Fruit fly (Drosophila melanogaster): Measurements from ENCODE around the gene CG15544.

Gene CG15544

dm6 chr3R:30865365-30865770, 37.7 kb downstream of the CG15544 start (continued):
- TF ChIP-seq CG10267 (tag; optimal IDR thresholded peaks at IDR 0.05): peak; percentile 38
- TF ChIP-seq ems (GFP tag; optimal IDR thresholded peaks at IDR 0.05): no peak
- TF ChIP-seq tio (GFP tag; optimal IDR thresholded peaks at IDR 0.05): no peak
- peak; percentile 43 for TF ChIP-seq CG9727 (GFP tag; optimal IDR thresholded peaks at IDR 0.05)
- TF ChIP-seq CG13123 (GFP tag; optimal IDR thresholded peaks at IDR 0.05): no peak
- TF ChIP-seq CG16779 (GFP tag; IDR thresholded peaks at IDR 0.05): no peak
- peak; percentile 98 for TF ChIP-seq grau (tag; optimal IDR thresholded peaks at IDR 0.05)
- peak; percentile 45 for TF ChIP-seq HLH3B (GFP tag; IDR thresholded peaks at IDR 0.05)
- 0 out of 2 replicates have a peak, but pooled peaks have one; percentile 12 for TF ChIP-seq peb (GFP tag; IDR thresholded peaks at IDR 0.05)
- no peak for TF ChIP-seq Atf6 (GFP tag; IDR thresholded peaks at IDR 0.05)
- no peak for TF ChIP-seq bowl (GFP tag; IDR thresholded peaks at IDR 0.05)
- peak; percentile 44 for TF ChIP-seq CG15601 (tag; optimal IDR thresholded peaks at IDR 0.05)
- peak; percentile 14 for TF ChIP-seq CG30403 (GFP tag; optimal IDR thresholded peaks at IDR 0.05)
- 0 out of 2 replicates have a peak, but pooled peaks have one; percentile 17 for TF ChIP-seq ap (GFP tag; IDR thresholded peaks at IDR 0.05)
- TF ChIP-seq lola (GFP tag; optimal IDR thresholded peaks at IDR 0.05): peak in 1 of 3 experiments; percentile 66
- TF ChIP-seq CG6791 (GFP tag; IDR thresholded peaks at IDR 0.05; ENCODE audit: partially characterized antibody): no peak
- no peak for TF ChIP-seq prd (optimal IDR thresholded peaks at IDR 0.05)
- TF ChIP-seq prd (GFP tag; IDR thresholded peaks at IDR 0.05): peak; percentile 57; the same call in 2 of the 3 replicates
- TF ChIP-seq CG2875 (GFP tag; optimal IDR thresholded peaks at IDR 0.05): no peak
- peak; percentile 29; the same call in 1 of the 2 replicates for TF ChIP-seq CG3847 (GFP tag; IDR thresholded peaks at IDR 0.05)
- TF ChIP-seq Hsf (GFP tag; optimal IDR thresholded peaks at IDR 0.05): no peak
- no peak for TF ChIP-seq D (optimal IDR thresholded peaks at IDR 0.05)
- peak; percentile 18 for TF ChIP-seq D (GFP tag; optimal IDR thresholded peaks at IDR 0.05)
- TF ChIP-seq Deaf1 (tag; optimal IDR thresholded peaks at IDR 0.05): peak; percentile 21
- TF ChIP-seq CTCF (GFP tag; optimal IDR thresholded peaks at IDR 0.05): no peak
- TF ChIP-seq ac (GFP tag; optimal IDR thresholded peaks at IDR 0.05): no peak
- no peak for TF ChIP-seq Fer2 (tag; optimal IDR thresholded peaks at IDR 0.05)
- TF ChIP-seq CG17186 (GFP tag; optimal IDR thresholded peaks at IDR 0.05): no peak
- peak; percentile 53; the same call in 1 of the 3 replicates for TF ChIP-seq ci (GFP tag; IDR thresholded peaks at IDR 0.05)
- TF ChIP-seq fd3F (GFP tag; optimal IDR thresholded peaks at IDR 0.05): no peak
- peak; percentile 58 for TF ChIP-seq gem (tag; optimal IDR thresholded peaks at IDR 0.05)
- TF ChIP-seq vfl (GFP tag; optimal IDR thresholded peaks at IDR 0.05): no peak
- peak; percentile 43; the same call in 1 of the 2 replicates for TF ChIP-seq CG10959 (GFP tag; IDR thresholded peaks at IDR 0.05)
- no peak for TF ChIP-seq eyg (GFP tag; optimal IDR thresholded peaks at IDR 0.05)
- TF ChIP-seq CG17359 (tag; optimal IDR thresholded peaks at IDR 0.05): peak; percentile 3
- TF ChIP-seq tin (GFP tag; optimal IDR thresholded peaks at IDR 0.05): peak; percentile 24
- no peak for TF ChIP-seq CG14441 (GFP tag; IDR thresholded peaks at IDR 0.05)
- no peak for TF ChIP-seq ab (GFP tag; optimal IDR thresholded peaks at IDR 0.05)
- TF ChIP-seq Nf-YB (GFP tag; optimal IDR thresholded peaks at IDR 0.05): peak; percentile 65
- TF ChIP-seq CG1529 (GFP tag; optimal IDR thresholded peaks at IDR 0.05): peak; percentile 36
- TF ChIP-seq Hr3 (GFP tag; optimal IDR thresholded peaks at IDR 0.05): peak; percentile 22
- TF ChIP-seq twi (tag; optimal IDR thresholded peaks at IDR 0.05): peak; percentile 2
- TF ChIP-seq CG14050 (GFP tag; IDR thresholded peaks at IDR 0.05): no peak
- no peak for TF ChIP-seq Usf (GFP tag; optimal IDR thresholded peaks at IDR 0.05)
- TF ChIP-seq CG3407 (GFP tag; optimal IDR thresholded peaks at IDR 0.05): peak; percentile 23
- TF ChIP-seq CG7928 (GFP tag; optimal IDR thresholded peaks at IDR 0.05): no peak
- TF ChIP-seq croc (GFP tag; conservative IDR thresholded peaks at IDR 0.05): peak; percentile 30; the same call in 1 of the 3 replicates
- peak; percentile 25 for TF ChIP-seq gcm (GFP tag; optimal IDR thresholded peaks at IDR 0.05)
- TF ChIP-seq Ptx1 (GFP tag; IDR thresholded peaks at IDR 0.05): peak; percentile 41; the same call in 1 of the 2 replicates
- peak; percentile 28 for TF ChIP-seq CG8388 (GFP tag; optimal IDR thresholded peaks at IDR 0.05)
- no peak for TF ChIP-seq shn (GFP tag; optimal IDR thresholded peaks at IDR 0.05)
- TF ChIP-seq Spps (tag; optimal IDR thresholded peaks at IDR 0.05): peak; percentile 27

Data from whole organism, embryonic.